Worm (Caenorhabditis elegans) whole organism, late embryonic: Measurements from ENCODE around the gene islo-1.

Experiments used
- C38D4.7 ChIP-seq: fragments of 200-800 bp; sonication (Bioruptor generic); optimal IDR thresholded peaks from 2 replicates; lab custom pipeline; 2018; ENCODE audit warnings: mild to moderate bottlenecking, missing genetic modification characterization, moderate library complexity, missing compliant biosample characterization
- T23F11.4 ChIP-seq: fragments of 200-800 bp; sonication (Bioruptor generic); optimal IDR thresholded peaks from 2 replicates; lab custom pipeline; 2018; ENCODE audit warnings: mild to moderate bottlenecking, missing genetic modification characterization, missing compliant biosample characterization
- ahr-1 ChIP-seq: sonication (generic microtip); optimal IDR thresholded peaks from 2 replicates; lab custom pipeline; 2016; ENCODE audit warnings: missing genetic modification characterization, missing compliant biosample characterization
- ceh-18 ChIP-seq: sonication (generic microtip); optimal IDR thresholded peaks from 2 replicates; lab custom pipeline; 2016; ENCODE audit warnings: missing genetic modification characterization, missing compliant biosample characterization
- ceh-19 ChIP-seq: fragments of 200-800 bp; sonication (Bioruptor generic); optimal IDR thresholded peaks from 2 replicates; lab custom pipeline; 2018; ENCODE audit warnings: mild to moderate bottlenecking, missing genetic modification characterization, missing compliant biosample characterization
- ceh-22 ChIP-seq: sonication (generic microtip); optimal IDR thresholded peaks from 2 replicates; lab custom pipeline; 2017; ENCODE audit warnings: missing biosample characterization, missing genetic modification characterization
- ceh-34 ChIP-seq: sonication (generic microtip); optimal IDR thresholded peaks from 2 replicates; lab custom pipeline; 2016; ENCODE audit warnings: mild to moderate bottlenecking, missing genetic modification characterization, missing compliant biosample characterization
- elt-2 ChIP-seq: sonication (generic microtip); optimal IDR thresholded peaks from 2 replicates; lab custom pipeline; 2016; ENCODE audit warnings: missing genetic modification reagents, missing genetic modification characterization, missing compliant biosample characterization
- ets-4 ChIP-seq: sonication (generic microtip); optimal IDR thresholded peaks from 2 replicates; lab custom pipeline; 2016; ENCODE audit warnings: missing genetic modification characterization, missing compliant biosample characterization
- fkh-6 ChIP-seq: sonication (generic microtip); optimal IDR thresholded peaks from 2 replicates; lab custom pipeline; 2016; ENCODE audit warnings: missing genetic modification characterization, missing compliant biosample characterization
- hlh-8 ChIP-seq: sonication (generic microtip); optimal IDR thresholded peaks from 2 replicates; lab custom pipeline; 2016; ENCODE audit warnings: missing genotype, missing genetic modification characterization, missing compliant biosample characterization
- madf-2 ChIP-seq: sonication (generic microtip); optimal IDR thresholded peaks from 2 replicates; lab custom pipeline; 2017; ENCODE audit warnings: missing genetic modification characterization, missing compliant biosample characterization
- nhr-232 ChIP-seq: sonication (generic microtip); optimal IDR thresholded peaks from 2 replicates; lab custom pipeline; 2016; ENCODE audit warnings: missing genetic modification characterization, missing compliant biosample characterization
- npax-4 ChIP-seq: sonication (generic microtip); optimal IDR thresholded peaks from 2 replicates; lab custom pipeline; 2016; ENCODE audit warnings: missing genetic modification characterization, missing compliant biosample characterization
- odd-2 ChIP-seq: sonication (generic microtip); optimal IDR thresholded peaks from 2 replicates; lab custom pipeline; 2017; ENCODE audit warnings: antibody characterized with exemption, mild to moderate bottlenecking, missing genetic modification characterization, missing compliant biosample characterization
- pag-3 ChIP-seq: sonication (generic microtip); optimal IDR thresholded peaks from 2 replicates; lab custom pipeline; 2016; ENCODE audit warnings: missing compliant biosample characterization, missing genetic modification characterization, borderline replicate concordance
- pax-1 ChIP-seq: fragments of 150-350 bp; optimal IDR thresholded peaks from 2 replicates; lab custom pipeline; 2014; ENCODE audit warnings: missing biosample characterization, missing genetic modification characterization
- pha-4 ChIP-seq: fragments of 150-350 bp; optimal IDR thresholded peaks from 2 replicates; lab custom pipeline; 2018; ENCODE audit warnings: missing biosample characterization, missing genetic modification reagents, missing genetic modification characterization
- pqm-1 ChIP-seq: sonication (generic microtip); optimal IDR thresholded peaks from 2 replicates; lab custom pipeline; 2016; ENCODE audit warnings: missing genetic modification characterization, missing compliant biosample characterization
- sdc-2 ChIP-seq: sonication (generic microtip); optimal IDR thresholded peaks from 2 replicates; lab custom pipeline; 2016; ENCODE audit warnings: missing genotype, missing genetic modification characterization, missing compliant biosample characterization
- sox-4 ChIP-seq: sonication (generic microtip); optimal IDR thresholded peaks from 2 replicates; lab custom pipeline; 2017; ENCODE audit warnings: mild to moderate bottlenecking, missing genetic modification characterization, inconsistent platforms, missing compliant biosample characterization

Gene islo-1

DNA sequence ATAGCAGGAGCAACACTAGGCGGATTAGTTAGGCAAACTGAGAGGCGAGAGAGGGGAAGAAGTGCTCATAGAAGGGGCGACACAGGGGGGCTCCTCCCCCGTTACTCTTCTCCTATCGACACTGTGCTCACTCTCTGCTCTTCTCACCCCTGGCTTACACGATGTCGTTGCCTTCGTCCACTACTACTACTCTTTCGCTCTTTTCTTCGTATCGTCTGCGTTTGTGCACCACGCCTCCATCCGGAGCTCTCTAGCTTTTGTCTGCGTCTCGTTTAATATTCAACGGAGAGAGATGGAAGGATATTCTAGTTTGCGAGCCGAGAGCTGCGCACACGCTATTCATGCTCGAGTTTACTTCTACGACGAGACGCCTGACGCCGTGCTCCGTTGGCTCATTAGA lies 47.1 kb downstream of the islo-1 start (continued):
- no peak for TF ChIP-seq C38D4.7
- no peak for TF ChIP-seq ets-4 (tag; lab: Kevin White, UChicago)
- no peak for TF ChIP-seq pax-1 (tag; lab: Kevin White, UChicago)
- no peak for TF ChIP-seq elt-2
- TF ChIP-seq ceh-22 (tag; lab: Kevin White, UChicago), result no peak
- peak; percentile 50 for TF ChIP-seq ceh-19 (GFP tag; lab: Kevin White, UChicago)
- peak; percentile 69 for TF ChIP-seq ceh-34 (tag; lab: Kevin White, UChicago)
- no peak for TF ChIP-seq ahr-1 (tag; lab: Kevin White, UChicago)
- TF ChIP-seq odd-2 (tag; lab: Kevin White, UChicago), result no peak
- no peak for TF ChIP-seq fkh-6 (tag; lab: Kevin White, UChicago)
- no peak for TF ChIP-seq madf-2 (tag; lab: Kevin White, UChicago)
- peak; percentile 29 for TF ChIP-seq ceh-18 (tag; lab: Kevin White, UChicago)
- no peak for TF ChIP-seq nhr-232 (tag; lab: Kevin White, UChicago)
- TF ChIP-seq T23F11.4 (GFP tag; lab: Kevin White, UChicago), result no peak
- TF ChIP-seq pag-3 (tag; lab: Kevin White, UChicago), result no peak
- TF ChIP-seq hlh-8 (tag; lab: Kevin White, UChicago), result no peak
- TF ChIP-seq pha-4, result no peak
- no peak for TF ChIP-seq npax-4 (tag; lab: Kevin White, UChicago)
- TF ChIP-seq sox-4, result peak; percentile 37
- TF ChIP-seq sdc-2, result peak; percentile 35
- peak; percentile 25 for TF ChIP-seq pqm-1 (tag; lab: Kevin White, UChicago)
